Worm (Caenorhabditis elegans) whole organism, young adult: ENCODE results near the gene mtm-5.
A peak's percentile ranks its signal among the peaks of the same experiment; 100 is the strongest.

Experiments
- B0336.3 ChIP-seq: fragments of 200-800 bp; sonication (Bioruptor generic); IDR thresholded peaks from 2 replicates; pipeline ENCODE4 v1.3.6; 2022; ENCODE audit warnings: missing genetic modification characterization, missing compliant biosample characterization
- C06A6.2 ChIP-seq: fragments of 200-800 bp; sonication (Bioruptor generic); conservative IDR thresholded peaks from 2 replicates; pipeline ENCODE4 v1.3.6; 2022; ENCODE audit warnings: missing genetic modification characterization, missing compliant biosample characterization
- C17E4.6 ChIP-seq: fragments of 200-800 bp; sonication (Bioruptor generic); IDR thresholded peaks from 2 replicates; pipeline ENCODE4 v1.3.6; 2022; ENCODE audit warnings: missing genetic modification reagents, missing genetic modification characterization, missing compliant biosample characterization
- F57A8.1 ChIP-seq: fragments of 200-800 bp; sonication (Bioruptor generic); optimal IDR thresholded peaks from 2 replicates; lab custom pipeline; 2018; ENCODE audit warnings: mild to moderate bottlenecking, missing genetic modification characterization, moderate library complexity, missing compliant biosample characterization
- F57C9.4 ChIP-seq: sonication (generic microtip); optimal IDR thresholded peaks from 2 replicates; lab custom pipeline; 2017; ENCODE audit warnings: mild to moderate bottlenecking, missing genetic modification characterization, missing compliant biosample characterization
- T07F8.4 ChIP-seq: sonication (generic microtip); optimal IDR thresholded peaks from 2 replicates; lab custom pipeline; 2016; ENCODE audit warnings: mild to moderate bottlenecking, missing genetic modification characterization, moderate library complexity, missing compliant biosample characterization
- T26A5.8 ChIP-seq: sonication (generic microtip); optimal IDR thresholded peaks from 2 replicates; lab custom pipeline; 2016; ENCODE audit warnings: missing genetic modification characterization, missing compliant biosample characterization
- Y67H2A.10 ChIP-seq: fragments of 200-800 bp; sonication (Bioruptor generic); conservative IDR thresholded peaks from 2 replicates; pipeline ENCODE4 v1.3.6; 2022; ENCODE audit warnings: missing genetic modification reagents, missing genetic modification characterization, missing compliant biosample characterization
- ZK185.1 ChIP-seq: sonication (generic microtip); optimal IDR thresholded peaks from 2 replicates; lab custom pipeline; 2016; ENCODE audit warnings: mild to moderate bottlenecking, missing genetic modification characterization, missing compliant biosample characterization; ENCODE audit not compliant: poor library complexity, severe bottlenecking
- akir-1 ChIP-seq: fragments of 200-800 bp; sonication (Bioruptor generic); optimal IDR thresholded peaks from 2 replicates; lab custom pipeline; 2018; ENCODE audit warnings: mild to moderate bottlenecking, missing genetic modification characterization, moderate library complexity, missing compliant biosample characterization
- atf-7 ChIP-seq: sonication (generic microtip); optimal IDR thresholded peaks from 2 replicates; lab custom pipeline; 2017; ENCODE audit warnings: mild to moderate bottlenecking, missing genetic modification characterization, missing compliant biosample characterization
- attf-3 ChIP-seq: fragments of 200-800 bp; sonication (Bioruptor generic); conservative IDR thresholded peaks from 2 replicates; pipeline ENCODE4 v1.3.6; 2022; ENCODE audit warnings: missing genetic modification reagents, missing genetic modification characterization, missing compliant biosample characterization
- attf-5 ChIP-seq: fragments of 200-800 bp; sonication (Bioruptor generic); optimal IDR thresholded peaks from 2 replicates; lab custom pipeline; 2018; ENCODE audit warnings: mild to moderate bottlenecking, missing genetic modification characterization, missing compliant biosample characterization
- bed-1 ChIP-seq: fragments of 200-800 bp; sonication (Bioruptor generic); IDR thresholded peaks from 2 replicates; pipeline ENCODE4 v1.3.6; 2022; ENCODE audit warnings: missing genetic modification reagents, missing genetic modification characterization, missing compliant biosample characterization
- cebp-1 ChIP-seq, 2 experiments: fragments of 200-800 bp in 1 of 2; sonication (Bioruptor generic) in 1 of 2; sonication (generic microtip) in 1 of 2; IDR thresholded peaks in 1 of 2; optimal IDR thresholded peaks in 1 of 2; 2 replicates each; pipeline versions ENCODE4 v1.3.6 to Lab custom; 2017 to 2022; ENCODE audit warnings: missing compliant biosample characterization in 2 of 2, missing genetic modification characterization in 2 of 2, mild to moderate bottlenecking in 1 of 2, missing genetic modification reagents in 1 of 2, moderate library complexity in 1 of 2
- ceh-27 ChIP-seq: fragments of 200-800 bp; sonication (Bioruptor generic); optimal IDR thresholded peaks from 2 replicates; lab custom pipeline; 2018; ENCODE audit warnings: mild to moderate bottlenecking, missing genetic modification characterization, moderate library complexity, missing compliant biosample characterization
- ceh-91 ChIP-seq: fragments of 200-800 bp; sonication (Bioruptor generic); IDR thresholded peaks from 2 replicates; pipeline ENCODE4 v1.3.6; 2022; ENCODE audit warnings: missing genetic modification reagents, missing genetic modification characterization, missing compliant biosample characterization
- dox-1 ChIP-seq: fragments of 200-800 bp; sonication (Bioruptor generic); IDR thresholded peaks from 2 replicates; pipeline ENCODE4 v1.3.6; 2022; ENCODE audit warnings: missing genetic modification reagents, missing genetic modification characterization, missing compliant biosample characterization
- dpl-1 ChIP-seq: fragments of 150-350 bp; optimal IDR thresholded peaks from 2 replicates; lab custom pipeline; 2014; ENCODE audit warnings: missing biosample characterization, missing genetic modification reagents, missing genetic modification characterization
- egl-18 ChIP-seq: fragments of 200-800 bp; sonication (Bioruptor generic); IDR thresholded peaks from 2 replicates; pipeline ENCODE4 v1.3.6; 2022; ENCODE audit warnings: missing genetic modification reagents, missing genetic modification characterization, missing compliant biosample characterization
- ets-4 ChIP-seq: fragments of 200-800 bp; sonication (Bioruptor generic); optimal IDR thresholded peaks from 2 replicates; lab custom pipeline; 2018; ENCODE audit warnings: mild to moderate bottlenecking, missing genetic modification characterization, missing compliant biosample characterization
- hlh-26 ChIP-seq: fragments of 200-800 bp; sonication (Bioruptor generic); conservative IDR thresholded peaks from 2 replicates; pipeline ENCODE4 v1.3.6; 2022; ENCODE audit warnings: missing genetic modification reagents, missing genetic modification characterization, missing compliant biosample characterization
- hmg-1.2 ChIP-seq: fragments of 200-800 bp; sonication (Bioruptor generic); IDR thresholded peaks from 2 replicates; pipeline ENCODE4 v1.3.6; 2022; ENCODE audit warnings: missing genetic modification reagents, missing genetic modification characterization, missing compliant biosample characterization
- let-607 ChIP-seq, 2 experiments: fragments of 200-800 bp in 1 of 2; sonication (Bioruptor generic) in 1 of 2; sonication (generic microtip) in 1 of 2; optimal IDR thresholded peaks; 2 replicates each; lab custom pipeline; 2016 to 2018; ENCODE audit warnings: mild to moderate bottlenecking in 2 of 2, missing compliant biosample characterization in 2 of 2, missing genetic modification characterization in 2 of 2, moderate library complexity in 2 of 2, missing genotype in 1 of 2
- lin-40 ChIP-seq: sonication (generic microtip); optimal IDR thresholded peaks from 2 replicates; lab custom pipeline; 2016; ENCODE audit warnings: missing genetic modification characterization, mild to moderate bottlenecking, missing compliant biosample characterization, missing genotype, missing genetic modification reagents
- lin-54 ChIP-seq: fragments of 200-800 bp; sonication (Bioruptor generic); optimal IDR thresholded peaks from 2 replicates; lab custom pipeline; 2018; ENCODE audit warnings: mild to moderate bottlenecking, missing genetic modification characterization, missing compliant biosample characterization
- madf-6 ChIP-seq: fragments of 200-800 bp; sonication (Bioruptor generic); IDR thresholded peaks from 2 replicates; pipeline ENCODE4 v1.3.6; 2022; ENCODE audit warnings: missing genetic modification reagents, missing genetic modification characterization, missing compliant biosample characterization
- mel-28 ChIP-seq: sonication (generic microtip); optimal IDR thresholded peaks from 2 replicates; lab custom pipeline; 2016; ENCODE audit warnings: borderline replicate concordance, mild to moderate bottlenecking, missing genetic modification characterization, missing compliant biosample characterization
- mxl-1 ChIP-seq: sonication (generic microtip); optimal IDR thresholded peaks from 2 replicates; lab custom pipeline; 2016; ENCODE audit warnings: missing genetic modification characterization, missing compliant biosample characterization
- nfya-1 ChIP-seq: sonication (generic microtip); optimal IDR thresholded peaks from 2 replicates; lab custom pipeline; 2017; ENCODE audit warnings: antibody characterized with exemption, missing compliant biosample characterization, missing genetic modification characterization, borderline replicate concordance; ENCODE audit not compliant: insufficient read depth
- nfyb-1 ChIP-seq: fragments of 200-800 bp; sonication (Bioruptor generic); IDR thresholded peaks from 2 replicates; pipeline ENCODE4 v1.3.6; 2022; ENCODE audit warnings: missing genetic modification reagents, missing genetic modification characterization, missing compliant biosample characterization
- nhr-80 ChIP-seq: sonication (generic microtip); optimal IDR thresholded peaks from 2 replicates; lab custom pipeline; 2016; ENCODE audit warnings: missing genetic modification characterization, missing compliant biosample characterization
- rcor-1 ChIP-seq: fragments of 200-800 bp; sonication (Bioruptor generic); IDR thresholded peaks from 2 replicates; pipeline ENCODE4 v1.3.6; 2022; ENCODE audit warnings: missing genetic modification reagents, missing genetic modification characterization, missing compliant biosample characterization
- repo-1 ChIP-seq: sonication (generic microtip); optimal IDR thresholded peaks from 2 replicates; lab custom pipeline; 2017; ENCODE audit warnings: mild to moderate bottlenecking, missing genetic modification characterization, missing compliant biosample characterization
- snpc-1.3 ChIP-seq: sonication (generic microtip); optimal IDR thresholded peaks from 2 replicates; lab custom pipeline; 2017; ENCODE audit warnings: missing genetic modification characterization, mild to moderate bottlenecking, missing compliant biosample characterization, antibody characterized with exemption, moderate library complexity, missing genotype, missing genetic modification reagents; ENCODE audit not compliant: insufficient read depth
- tlf-1 ChIP-seq: fragments of 200-800 bp; sonication (Bioruptor generic); optimal IDR thresholded peaks from 2 replicates; lab custom pipeline; 2018; ENCODE audit warnings: mild to moderate bottlenecking, missing genetic modification characterization, missing compliant biosample characterization
- unc-130 ChIP-seq: sonication (generic microtip); optimal IDR thresholded peaks from 2 replicates; lab custom pipeline; 2016; ENCODE audit warnings: missing genetic modification reagents, missing genetic modification characterization, missing compliant biosample characterization
- unc-62 ChIP-seq: fragments of 150-350 bp; optimal IDR thresholded peaks from 2 replicates; lab custom pipeline; 2014; ENCODE audit warnings: missing biosample characterization, missing genetic modification reagents, missing genetic modification characterization
- zim-3 ChIP-seq: sonication (generic microtip); optimal IDR thresholded peaks from 2 replicates; lab custom pipeline; 2017; ENCODE audit warnings: mild to moderate bottlenecking, missing genetic modification characterization, moderate library complexity, missing compliant biosample characterization
- ztf-25 ChIP-seq: fragments of 200-800 bp; sonication (Bioruptor generic); IDR thresholded peaks from 2 replicates; pipeline ENCODE4 v1.3.6; 2022; ENCODE audit warnings: missing genetic modification reagents, missing genetic modification characterization, missing compliant biosample characterization
- ztf-26 ChIP-seq: sonication (generic microtip); optimal IDR thresholded peaks from 2 replicates; lab custom pipeline; 2017; ENCODE audit warnings: missing genetic modification characterization, missing compliant biosample characterization
- ztf-3 ChIP-seq: fragments of 200-800 bp; sonication (Bioruptor generic); optimal IDR thresholded peaks from 2 replicates; lab custom pipeline; 2018; ENCODE audit warnings: mild to moderate bottlenecking, missing genetic modification characterization, missing compliant biosample characterization

The mtm-5 gene

ce11 chrX:5243382-5243979, at the start of gene mtm-5:
Gene mtm-5, minus strand, starts transcription at chrX:5243408.
- TF ChIP-seq lin-40 = no peak
- no peak for TF ChIP-seq B0336.3 (GFP tag; lab: Robert Waterston, UW)
- TF ChIP-seq let-607 (tag; optimal IDR thresholded peaks at IDR 0.05; lab: Kevin White, UChicago) = no peak
- TF ChIP-seq nhr-80 = peak; percentile 85
- TF ChIP-seq hmg-1.2 (GFP tag; lab: Robert Waterston, UW) = peak; percentile 80; the same call in 1 of the 2 replicates
- TF ChIP-seq dox-1 (GFP tag; lab: Robert Waterston, UW) = peak; percentile 39; the same call in 1 of the 2 replicates
- peak; percentile 21 for TF ChIP-seq attf-5 (GFP tag; lab: Kevin White, UChicago)

- TF ChIP-seq snpc-1.3 (tag; lab: Kevin White, UChicago) (no peak), T07F8.4 (tag; lab: Kevin White, UChicago) (no peak), ztf-26 (tag; lab: Kevin White, UChicago) (no peak), unc-62 (GFP tag; lab: Kevin White, UChicago) (no peak), ets-4 (no peak), ceh-91 (GFP tag; lab: Robert Waterston, UW) (no peak), let-607 (tag; optimal IDR thresholded peaks at IDR 0.05; lab: Kevin White, UChicago) (no peak), Y67H2A.10 (GFP tag; lab: Robert Waterston, UW) (no peak), hlh-26 (no peak), cebp-1 (GFP tag; IDR thresholded peaks at IDR 0.05; lab: Robert Waterston, UW) (no peak), cebp-1 (tag; optimal IDR thresholded peaks at IDR 0.05; lab: Kevin White, UChicago) (no peak), repo-1 (tag; lab: Kevin White, UChicago) (no peak), nfya-1 (tag; lab: Kevin White, UChicago) (no peak), madf-6 (GFP tag; lab: Robert Waterston, UW) (no peak)
These were observed 45.9 kb upstream of the mtm-5 start for ce11 chrX:5289106-5289505.

- TF ChIP-seq F57C9.4 (tag; lab: Kevin White, UChicago) (no peak), unc-130 (GFP tag; lab: Kevin White, UChicago) (no peak), C17E4.6 (GFP tag; lab: Robert Waterston, UW) (no peak), snpc-1.3 (tag; lab: Kevin White, UChicago) (no peak), attf-5 (GFP tag; lab: Kevin White, UChicago) (no peak), rcor-1 (GFP tag; lab: Robert Waterston, UW) (no peak), zim-3 (tag; lab: Kevin White, UChicago) (no peak), Y67H2A.10 (GFP tag; lab: Robert Waterston, UW) (no peak), attf-3 (no peak), hlh-26 (no peak), ZK185.1 (tag; lab: Kevin White, UChicago) (no peak), mel-28 (tag; lab: Kevin White, UChicago) (no peak), dpl-1 (GFP tag; lab: Kevin White, UChicago) (no peak), ztf-25 (no peak)
These were observed 40.3 kb upstream of the mtm-5 start, which contains the start of gene vps-41 for ce11 chrX:5283531-5283930. Gene vps-41, plus strand, starts transcription at chrX:5283831.

ce11 chrX:5279674-5280073, 36.5 kb upstream of the mtm-5 start, which contains the start of gene rga-8:
Gene rga-8, minus strand, starts transcription at chrX:5279774.
- TF ChIP-seq F57A8.1 (GFP tag; lab: Kevin White, UChicago) = no peak
- TF ChIP-seq mel-28 (tag; lab: Kevin White, UChicago) = no peak
- TF ChIP-seq ceh-27 = no peak
- no peak for TF ChIP-seq bed-1 (GFP tag; lab: Robert Waterston, UW)
- no peak for TF ChIP-seq repo-1 (tag; lab: Kevin White, UChicago)
- TF ChIP-seq ztf-26 (tag; lab: Kevin White, UChicago) = no peak
- TF ChIP-seq ztf-3 (GFP tag; lab: Kevin White, UChicago) = no peak
- TF ChIP-seq nfyb-1 (GFP tag; lab: Robert Waterston, UW) = no peak
- no peak for TF ChIP-seq mxl-1 (tag; lab: Kevin White, UChicago)
- no peak for TF ChIP-seq egl-18 (GFP tag; lab: Robert Waterston, UW)
- TF ChIP-seq tlf-1 (GFP tag; lab: Kevin White, UChicago) = no peak
- no peak for TF ChIP-seq T26A5.8 (tag; lab: Kevin White, UChicago)
- TF ChIP-seq C06A6.2 (GFP tag; lab: Robert Waterston, UW) = no peak
- no peak for TF ChIP-seq lin-54 (GFP tag; lab: Kevin White, UChicago)
- no peak for TF ChIP-seq akir-1 (GFP tag; lab: Kevin White, UChicago)
- no peak for TF ChIP-seq atf-7 (tag; lab: Kevin White, UChicago)
